Worm (Caenorhabditis elegans): ENCODE results near the gene pals-24.
"Not testable (repeated sequence)": the region's sequence is repeated elsewhere in the genome, so short reads cannot be mapped to it uniquely, and the experiment has no call there.

The pals-24 gene

DNA sequence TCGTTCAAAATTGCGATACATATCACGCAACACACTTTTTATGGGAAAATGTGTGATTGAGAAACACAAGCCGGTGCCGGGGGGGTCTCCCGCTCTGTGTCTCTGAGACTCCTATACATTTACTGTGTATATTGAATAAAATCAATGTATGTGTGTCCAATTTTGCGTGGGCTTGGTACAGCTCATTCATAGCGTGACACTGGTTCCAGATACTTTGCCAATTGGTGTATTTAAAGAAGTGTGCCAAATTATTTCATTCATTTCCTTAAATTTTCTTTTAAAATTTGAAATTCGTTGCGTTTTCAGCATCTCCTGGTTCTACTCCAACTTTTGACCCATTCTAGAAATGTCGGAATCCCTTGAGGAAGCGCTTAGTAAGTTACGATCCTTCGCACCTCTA, 3.0 kb upstream of the pals-24 start, which contains the start of gene C29F9.5:
TSS of gene C29F9.5 (plus strand) at position 301 of the 400 bp plus-strand sequence.
- no peak for TF ChIP-seq ceh-16 (tag; optimal IDR thresholded peaks at IDR 0.05)
- no peak for TF ChIP-seq nhr-6 (tag; optimal IDR thresholded peaks at IDR 0.05)
- no peak for TF ChIP-seq sem-4 (tag; optimal IDR thresholded peaks at IDR 0.05)
- no peak for TF ChIP-seq nhr-77 (tag; optimal IDR thresholded peaks at IDR 0.05)
- no peak for TF ChIP-seq elt-1 (tag; optimal IDR thresholded peaks at IDR 0.05)
- TF ChIP-seq fos-1 (tag; optimal IDR thresholded peaks at IDR 0.05): no peak
- no peak for TF ChIP-seq crh-2 (tag; optimal IDR thresholded peaks at IDR 0.05)
- no peak for TF ChIP-seq unc-55 (GFP tag; optimal IDR thresholded peaks at IDR 0.05)
- no peak for TF ChIP-seq ztf-11 (tag; optimal IDR thresholded peaks at IDR 0.05)
- no peak for TF ChIP-seq lin-11 (tag; optimal IDR thresholded peaks at IDR 0.05)
- TF ChIP-seq snpc-4 (tag; optimal IDR thresholded peaks at IDR 0.05): no peak
- TF ChIP-seq mdl-1 (tag; optimal IDR thresholded peaks at IDR 0.05): no peak
- no peak for TF ChIP-seq ztf-4 (tag; optimal IDR thresholded peaks at IDR 0.05)
- TF ChIP-seq lsy-2 (tag; optimal IDR thresholded peaks at IDR 0.05): no peak
- TF ChIP-seq ama-1 (optimal IDR thresholded peaks at IDR 0.05): no peak

DNA sequence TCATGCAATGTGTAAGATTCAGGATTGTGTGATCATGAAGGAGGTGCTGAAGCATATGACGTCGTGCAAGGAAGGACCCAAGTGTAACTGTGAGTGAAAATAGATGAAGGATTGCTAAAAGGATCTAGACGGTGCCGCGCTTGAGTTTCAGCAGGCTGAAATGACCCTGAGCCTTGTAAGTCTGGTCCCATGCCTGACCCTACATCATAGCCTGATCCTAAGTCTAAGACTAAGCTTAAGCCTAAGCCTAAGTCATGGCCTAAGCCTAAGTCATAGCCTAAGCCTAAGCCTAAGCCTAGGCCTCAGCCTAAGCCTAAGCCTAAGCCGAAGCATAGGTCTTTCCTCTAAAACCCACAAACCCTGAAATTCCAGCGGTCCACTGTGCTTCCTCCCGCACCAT, 2.4 kb upstream of the pals-24 start:
- TF ChIP-seq egl-27 (tag; optimal IDR thresholded peaks at IDR 0.05) (no peak), sma-9 (GFP tag; optimal IDR thresholded peaks at IDR 0.05) (no peak), sma-9 (tag; optimal IDR thresholded peaks at IDR 0.05) (no peak), elt-1 (tag; optimal IDR thresholded peaks at IDR 0.05) (no peak), skn-1 (tag; optimal IDR thresholded peaks at IDR 0.05) (no peak), ama-1 (optimal IDR thresholded peaks at IDR 0.05) (no peak), R02D3.7 (tag; optimal IDR thresholded peaks at IDR 0.05) (no peak), lsy-2 (tag; optimal IDR thresholded peaks at IDR 0.05) (no peak), nhr-10 (tag; optimal IDR thresholded peaks at IDR 0.05) (no peak)

DNA sequence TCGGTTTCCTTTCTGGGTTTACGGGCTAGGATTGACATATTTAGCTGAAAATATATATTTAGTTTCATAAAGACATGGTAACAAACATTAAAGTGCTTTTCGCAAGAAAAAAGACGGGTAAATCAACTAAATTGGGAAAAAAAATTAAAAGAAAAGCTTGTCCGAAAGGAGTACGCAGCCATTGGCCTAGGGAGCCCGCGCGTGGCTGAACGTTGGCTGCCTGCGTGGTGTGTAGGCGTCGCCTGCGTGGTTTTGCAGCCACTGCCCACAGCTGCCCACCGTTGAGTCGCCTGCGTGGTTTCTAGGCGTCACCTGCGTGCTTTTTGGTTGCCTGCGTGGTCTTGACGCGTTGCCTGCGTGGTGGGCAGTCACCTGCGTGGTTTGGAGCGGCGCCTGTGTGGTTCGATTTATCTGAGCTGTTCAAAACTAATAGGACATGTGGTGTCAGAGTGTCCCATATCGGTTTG, 1.8 kb downstream of the pals-24 start, which contains the start of gene C29F9.12:
TSS of gene C29F9.12 (minus strand) at position 51 of the 467 bp plus-strand sequence.
- TF ChIP-seq F13H6.1, peb-1, nhr-23 (tag; optimal IDR thresholded peaks at IDR 0.05): not testable (repeated sequence)

DNA sequence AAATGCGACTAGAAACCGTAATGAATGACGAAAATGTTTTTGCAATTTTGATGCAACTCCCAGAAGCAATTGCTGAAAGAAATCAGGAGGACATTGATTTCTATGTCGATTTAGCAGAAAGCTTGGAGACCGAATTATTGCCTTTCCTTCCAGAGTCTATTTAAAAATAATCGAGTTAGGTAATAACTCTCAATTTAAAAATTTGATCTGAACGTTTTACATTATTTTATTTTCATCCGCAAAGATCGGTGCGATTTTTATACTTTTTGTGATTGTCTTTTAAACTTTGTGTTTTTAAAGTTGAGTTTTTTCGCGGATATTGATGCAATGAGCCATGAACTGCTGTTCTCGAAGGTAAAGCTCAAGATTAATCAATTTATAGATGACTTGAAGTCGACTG, 4.2 kb downstream of the pals-24 start, which contains the start of gene pals-23:
TSS of gene pals-23 (plus strand) at position 301 of the 400 bp plus-strand sequence.
- TF ChIP-seq snpc-4 (tag; optimal IDR thresholded peaks at IDR 0.05): no peak
- no peak for TF ChIP-seq nhr-21 (tag; optimal IDR thresholded peaks at IDR 0.05)
- TF ChIP-seq skn-1 (tag; optimal IDR thresholded peaks at IDR 0.05): no peak
- no peak for TF ChIP-seq mbf-1 (tag; optimal IDR thresholded peaks at IDR 0.05)
- no peak for TF ChIP-seq F13H6.1 (tag; optimal IDR thresholded peaks at IDR 0.05)
- no peak for TF ChIP-seq nhr-25 (tag; optimal IDR thresholded peaks at IDR 0.05)
- no peak for TF ChIP-seq Y55F3AM.14 (GFP tag; optimal IDR thresholded peaks at IDR 0.05)
- TF ChIP-seq elt-1 (tag; optimal IDR thresholded peaks at IDR 0.05): no peak
- no peak for TF ChIP-seq ztf-1 (GFP tag; conservative IDR thresholded peaks at IDR 0.05)
- TF ChIP-seq nhr-77 (tag; optimal IDR thresholded peaks at IDR 0.05): no peak
- TF ChIP-seq ama-1 (optimal IDR thresholded peaks at IDR 0.05): no peak
- no peak for TF ChIP-seq ZK546.5 (tag; optimal IDR thresholded peaks at IDR 0.05)
- TF ChIP-seq aly-2 (tag; optimal IDR thresholded peaks at IDR 0.05): no peak
- TF ChIP-seq nhr-23 (tag; optimal IDR thresholded peaks at IDR 0.05): no peak
- TF ChIP-seq C34F6.9 (tag; optimal IDR thresholded peaks at IDR 0.05): no peak
- TF ChIP-seq lsy-2 (tag; optimal IDR thresholded peaks at IDR 0.05): no peak
- TF ChIP-seq nhr-11 (tag; optimal IDR thresholded peaks at IDR 0.05): no peak
- no peak for TF ChIP-seq ceh-16 (tag; optimal IDR thresholded peaks at IDR 0.05)
- TF ChIP-seq egl-27 (tag; optimal IDR thresholded peaks at IDR 0.05): no peak
- no peak for TF ChIP-seq elt-3 (tag; optimal IDR thresholded peaks at IDR 0.05)

DNA sequence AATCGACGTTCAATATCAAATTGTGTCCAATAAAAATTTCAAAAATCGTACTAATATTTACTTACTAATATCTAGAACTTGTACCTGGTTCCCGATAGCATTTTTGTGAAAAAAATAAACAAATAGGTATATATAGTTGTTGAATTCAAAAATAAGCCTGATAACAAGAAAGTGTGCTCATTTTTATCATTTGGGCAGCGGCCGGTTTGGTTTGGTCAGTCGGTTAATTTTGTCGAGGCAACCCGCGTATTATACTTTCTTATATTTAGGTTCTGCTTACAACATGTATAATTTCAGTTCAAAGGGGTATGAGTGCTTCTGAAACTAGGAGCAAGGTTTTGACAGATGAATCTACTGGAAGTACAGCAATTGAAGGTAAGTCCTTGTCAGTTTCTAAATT, 10.4 kb downstream of the pals-24 start, which contains the start of the genes nhr-280 and C29F9.2:
TSS of gene nhr-280 (minus strand) at position 101 of the 400 bp plus-strand sequence.
TSS of gene C29F9.2 (plus strand) at position 298 of the 400 bp plus-strand sequence.
- no peak for TF ChIP-seq elt-1 (tag; optimal IDR thresholded peaks at IDR 0.05)
- no peak for TF ChIP-seq sma-3 (GFP tag; optimal IDR thresholded peaks at IDR 0.05)
- no peak for TF ChIP-seq aly-2 (tag; optimal IDR thresholded peaks at IDR 0.05)
- no peak for TF ChIP-seq mdl-1 (tag; optimal IDR thresholded peaks at IDR 0.05)
- no peak for TF ChIP-seq gmeb-1 (tag; optimal IDR thresholded peaks at IDR 0.05)
- no peak for TF ChIP-seq alr-1 (tag; optimal IDR thresholded peaks at IDR 0.05)
- TF ChIP-seq ceh-82 (tag; optimal IDR thresholded peaks at IDR 0.05): no peak
- no peak for TF ChIP-seq R02D3.7 (tag; optimal IDR thresholded peaks at IDR 0.05)
- no peak for TF ChIP-seq nhr-6 (tag; optimal IDR thresholded peaks at IDR 0.05)
- no peak for TF ChIP-seq C34F6.9 (tag; optimal IDR thresholded peaks at IDR 0.05)
- TF ChIP-seq unc-39 (tag; optimal IDR thresholded peaks at IDR 0.05): no peak
- TF ChIP-seq F13H6.1 (tag; optimal IDR thresholded peaks at IDR 0.05): no peak
- TF ChIP-seq mbf-1 (tag; optimal IDR thresholded peaks at IDR 0.05): no peak

All from whole organism, L2 larva.